Worm (Caenorhabditis elegans): ENCODE measurements around the gene dpl-1.

dpl-1 gene

ce11 chrII:9189648-9190047, 19.9 kb downstream of the dpl-1 start:
- TF ChIP-seq tbx-8 (GFP tag; optimal IDR thresholded peaks at IDR 0.05) = no peak
- no peak for TF ChIP-seq ceh-39 (tag; optimal IDR thresholded peaks at IDR 0.05)
- no peak for TF ChIP-seq nhr-12 (tag; optimal IDR thresholded peaks at IDR 0.05)
- no peak for TF ChIP-seq pha-4 (tag; optimal IDR thresholded peaks at IDR 0.05)
- TF ChIP-seq cnd-1 (tag; optimal IDR thresholded peaks at IDR 0.05) = no peak
- TF ChIP-seq nhr-2 (tag; optimal IDR thresholded peaks at IDR 0.05) = no peak
- TF ChIP-seq unc-62 (GFP tag; optimal IDR thresholded peaks at IDR 0.05) = no peak

ce11 chrII:9190513-9191099, 20.9 kb downstream of the dpl-1 start:
- TF ChIP-seq ztf-11 (tag; optimal IDR thresholded peaks at IDR 0.05) = no peak
- no peak for TF ChIP-seq pha-4 (tag; optimal IDR thresholded peaks at IDR 0.05)
- TF ChIP-seq elt-1 (tag; optimal IDR thresholded peaks at IDR 0.05; ENCODE audit: borderline replicate concordance, insufficient read depth) = peak; percentile 71
- peak; percentile 31 for TF ChIP-seq ham-2 (GFP tag; optimal IDR thresholded peaks at IDR 0.05)
- no peak for TF ChIP-seq mab-5 (tag; optimal IDR thresholded peaks at IDR 0.05)
- TF ChIP-seq bed-3 (GFP tag; optimal IDR thresholded peaks at IDR 0.05) = no peak

ce11 chrII:9194195-9194594, 24.5 kb downstream of the dpl-1 start, which contains the start of gene twk-4:
Gene twk-4, minus strand, starts transcription at chrII:9194295.
- no peak for TF ChIP-seq sem-2 (GFP tag; optimal IDR thresholded peaks at IDR 0.05)
- TF ChIP-seq nhr-76 (tag; optimal IDR thresholded peaks at IDR 0.05) = no peak
- TF ChIP-seq nhr-2 (tag; optimal IDR thresholded peaks at IDR 0.05) = no peak
- no peak for TF ChIP-seq unc-120 (tag; optimal IDR thresholded peaks at IDR 0.05; ENCODE audit: poor library complexity, severe bottlenecking)
- TF ChIP-seq drap-1 (GFP tag; optimal IDR thresholded peaks at IDR 0.05) = no peak
- no peak for TF ChIP-seq sptf-1 (tag; optimal IDR thresholded peaks at IDR 0.05)
- no peak for TF ChIP-seq elt-1 (tag; optimal IDR thresholded peaks at IDR 0.05; ENCODE audit: borderline replicate concordance, insufficient read depth)
- no peak for TF ChIP-seq unc-62 (GFP tag; optimal IDR thresholded peaks at IDR 0.05)
- TF ChIP-seq bed-3 (GFP tag; optimal IDR thresholded peaks at IDR 0.05) = no peak

ce11 chrII:9196325-9196724, 26.6 kb downstream of the dpl-1 start:
- no peak for TF ChIP-seq nhr-28 (tag; optimal IDR thresholded peaks at IDR 0.05)
- TF ChIP-seq mls-2 (tag; optimal IDR thresholded peaks at IDR 0.05) = no peak
- no peak for TF ChIP-seq snpc-4 (tag; optimal IDR thresholded peaks at IDR 0.05)
- no peak for TF ChIP-seq pha-4 (tag; optimal IDR thresholded peaks at IDR 0.05)
- TF ChIP-seq cnd-1 (tag; optimal IDR thresholded peaks at IDR 0.05) = no peak
- no peak for TF ChIP-seq nhr-12 (tag; optimal IDR thresholded peaks at IDR 0.05)
- TF ChIP-seq flh-1 (GFP tag; optimal IDR thresholded peaks at IDR 0.05) = no peak
- no peak for TF ChIP-seq unc-62 (GFP tag; optimal IDR thresholded peaks at IDR 0.05)
- no peak for TF ChIP-seq drap-1 (GFP tag; optimal IDR thresholded peaks at IDR 0.05)
- no peak for TF ChIP-seq ham-2 (GFP tag; optimal IDR thresholded peaks at IDR 0.05)

- TF ChIP-seq bed-3 (GFP tag; optimal IDR thresholded peaks at IDR 0.05) (no peak), ceh-39 (tag; optimal IDR thresholded peaks at IDR 0.05) (no peak), ham-2 (GFP tag; optimal IDR thresholded peaks at IDR 0.05) (no peak), lsy-2 (tag; optimal IDR thresholded peaks at IDR 0.05) (no peak), sem-2 (GFP tag; optimal IDR thresholded peaks at IDR 0.05) (no peak), lin-32 (GFP tag; optimal IDR thresholded peaks at IDR 0.05) (no peak), unc-120 (tag; optimal IDR thresholded peaks at IDR 0.05; ENCODE audit: poor library complexity, severe bottlenecking) (no peak), unc-39 (tag; optimal IDR thresholded peaks at IDR 0.05) (no peak), flh-1 (GFP tag; optimal IDR thresholded peaks at IDR 0.05) (no peak), sptf-1 (tag; optimal IDR thresholded peaks at IDR 0.05) (no peak), nhr-237 (tag; optimal IDR thresholded peaks at IDR 0.05) (no peak), mab-5 (tag; optimal IDR thresholded peaks at IDR 0.05) (no peak)
Observed at ce11 chrII:9197212-9197611, 27.5 kb downstream of the dpl-1 start, which contains the start of gene let-23. Gene let-23, plus strand, starts transcription at chrII:9197512.

ce11 chrII:9210076-9210475, 40.4 kb downstream of the dpl-1 start, which contains the start of gene ZK1067.4:
Gene ZK1067.4, plus strand, starts transcription at chrII:9210376.
- TF ChIP-seq sem-2 (GFP tag; optimal IDR thresholded peaks at IDR 0.05) (no peak), bed-3 (GFP tag; optimal IDR thresholded peaks at IDR 0.05) (no peak), mab-5 (tag; optimal IDR thresholded peaks at IDR 0.05) (no peak), zip-8 (tag; optimal IDR thresholded peaks at IDR 0.05) (no peak), ceh-83 (GFP tag; optimal IDR thresholded peaks at IDR 0.05) (no peak)
